Fruit fly (Drosophila melanogaster) whole organism, embryonic: Measurements from ENCODE around the gene CG13837.

Source experiments
- Antp ChIP-seq: fragments of 200-800 bp; sonication (Bioruptor generic); optimal IDR thresholded peaks from 3 replicates; lab custom pipeline; 2016; ENCODE audit warnings: missing biosample characterization, missing genetic modification characterization
- BEAF-32 ChIP-seq: fragments of 200-800 bp; sonication (Bioruptor generic); optimal IDR thresholded peaks from 3 replicates; lab custom pipeline; 2017; ENCODE audit warnings: missing biosample characterization, missing genetic modification characterization, mild to moderate bottlenecking, moderate library complexity, missing genetic modification reagents
- Bdp1 ChIP-seq: fragments of 200-800 bp; sonication (Bioruptor generic); optimal IDR thresholded peaks from 3 replicates; lab custom pipeline; 2016; ENCODE audit warnings: missing biosample characterization, missing genetic modification characterization
- CG10321 ChIP-seq: fragments of 200-800 bp; sonication (Bioruptor generic); IDR thresholded peaks from 2 replicates; pipeline ENCODE4 v1.3.6; 2022; ENCODE audit warnings: missing biosample characterization, missing genetic modification characterization
- CG10959 ChIP-seq: fragments of 200-800 bp; sonication (Bioruptor generic); IDR thresholded peaks from 2 replicates; pipeline ENCODE4 v1.3.6; 2022; ENCODE audit warnings: missing biosample characterization, missing genetic modification characterization
- CG11560 ChIP-seq: fragments of 200-800 bp; sonication (Bioruptor generic); IDR thresholded peaks from 3 replicates; pipeline ENCODE4 v1.3.6; 2022; ENCODE audit warnings: missing biosample characterization, missing genetic modification characterization
- CG12071 ChIP-seq: fragments of 200-800 bp; sonication (Bioruptor generic); optimal IDR thresholded peaks from 3 replicates; lab custom pipeline; 2018; ENCODE audit warnings: missing biosample characterization, mild to moderate bottlenecking, missing genetic modification characterization
- CG12299 ChIP-seq: fragments of 200-800 bp; sonication (Bioruptor generic); optimal IDR thresholded peaks from 2 replicates; lab custom pipeline; 2018; ENCODE audit warnings: missing biosample characterization, mild to moderate bottlenecking, missing genetic modification characterization
- CG1233 ChIP-seq: fragments of 200-800 bp; sonication (Bioruptor generic); optimal IDR thresholded peaks from 4 replicates; lab custom pipeline; 2018; ENCODE audit warnings: missing biosample characterization, mild to moderate bottlenecking, missing genetic modification characterization
- CG13624 ChIP-seq: fragments of 200-800 bp; sonication (Bioruptor generic); optimal IDR thresholded peaks from 2 replicates; lab custom pipeline; 2016; ENCODE audit warnings: missing biosample characterization, missing genetic modification characterization
- CG15073 ChIP-seq: fragments of 200-800 bp; sonication (Bioruptor generic); optimal IDR thresholded peaks from 2 replicates; lab custom pipeline; 2016; ENCODE audit warnings: missing biosample characterization, missing genetic modification characterization
- CG2199 ChIP-seq: fragments of 200-800 bp; sonication (Bioruptor generic); IDR thresholded peaks from 3 replicates; pipeline ENCODE4 v1.3.6; 2022; ENCODE audit warnings: missing biosample characterization, missing genetic modification characterization
- CG31224 ChIP-seq: fragments of 200-800 bp; sonication (Bioruptor generic); IDR thresholded peaks from 2 replicates; pipeline ENCODE4 v1.3.6; 2022; ENCODE audit warnings: missing biosample characterization, missing genetic modification characterization
- CG34224 ChIP-seq: fragments of 200-800 bp; sonication (Bioruptor generic); IDR thresholded peaks from 3 replicates; pipeline ENCODE4 v1.3.6; 2022; ENCODE audit warnings: missing biosample characterization, missing genetic modification characterization; ENCODE audit not compliant: partially characterized antibody
- CG3838 ChIP-seq: fragments of 200-800 bp; sonication (Bioruptor generic); optimal IDR thresholded peaks from 3 replicates; lab custom pipeline; 2016; ENCODE audit warnings: missing biosample characterization, missing genetic modification characterization
- CG4707 ChIP-seq: fragments of 200-800 bp; sonication (Bioruptor generic); optimal IDR thresholded peaks from 2 replicates; lab custom pipeline; 2018; ENCODE audit warnings: missing biosample characterization, mild to moderate bottlenecking, missing genetic modification characterization, moderate library complexity
- CG6272 ChIP-seq: fragments of 200-800 bp; sonication (Bioruptor generic); IDR thresholded peaks from 2 replicates; pipeline ENCODE4 v1.3.6; 2022; ENCODE audit warnings: missing biosample characterization, missing genetic modification characterization
- CG6813 ChIP-seq: fragments of 200-800 bp; sonication (Bioruptor generic); optimal IDR thresholded peaks from 2 replicates; lab custom pipeline; 2017; ENCODE audit warnings: missing biosample characterization, missing genetic modification characterization, mild to moderate bottlenecking, moderate library complexity, missing genetic modification reagents
- CG7357 ChIP-seq: fragments of 200-800 bp; sonication (Bioruptor generic); IDR thresholded peaks from 3 replicates; pipeline ENCODE4 v1.3.6; 2022; ENCODE audit warnings: missing biosample characterization, missing genetic modification characterization
- CG7372 ChIP-seq: fragments of 200-800 bp; sonication (Bioruptor generic); IDR thresholded peaks from 2 replicates; pipeline ENCODE4 v1.3.6; 2022; ENCODE audit warnings: missing biosample characterization, missing genetic modification characterization
- CG7556 ChIP-seq: fragments of 200-800 bp; sonication (Bioruptor generic); optimal IDR thresholded peaks from 2 replicates; lab custom pipeline; 2017; ENCODE audit warnings: missing biosample characterization, mild to moderate bottlenecking, missing genetic modification characterization
- CG9797 ChIP-seq: fragments of 200-800 bp; sonication (Bioruptor generic); optimal IDR thresholded peaks from 3 replicates; lab custom pipeline; 2018; ENCODE audit warnings: missing biosample characterization, mild to moderate bottlenecking, missing genetic modification characterization
- Chrac-16 ChIP-seq: fragments of 200-800 bp; sonication (Bioruptor generic); optimal IDR thresholded peaks from 3 replicates; lab custom pipeline; 2016; ENCODE audit warnings: missing biosample characterization, missing genetic modification characterization
- CoRest ChIP-seq: fragments of 200-800 bp; sonication (Bioruptor generic); optimal IDR thresholded peaks from 3 replicates; lab custom pipeline; 2018; ENCODE audit warnings: missing biosample characterization, mild to moderate bottlenecking, missing genetic modification characterization, moderate library complexity
- CrebB ChIP-seq: fragments of 200-800 bp; sonication (Bioruptor generic); optimal IDR thresholded peaks from 3 replicates; lab custom pipeline; 2018; ENCODE audit warnings: missing biosample characterization, mild to moderate bottlenecking, missing genetic modification characterization
- Ets65A ChIP-seq: fragments of 200-800 bp; sonication (Bioruptor generic); peaks from one replicate; lab custom pipeline; 2016; ENCODE audit warnings: missing biosample characterization, missing genetic modification characterization
- Fer1 ChIP-seq: fragments of 200-800 bp; sonication (Bioruptor generic); optimal IDR thresholded peaks from 2 replicates; lab custom pipeline; 2017; ENCODE audit warnings: missing biosample characterization, mild to moderate bottlenecking, missing genetic modification characterization
- Gug ChIP-seq: fragments of 200-800 bp; sonication (Bioruptor generic); IDR thresholded peaks from 4 replicates; pipeline ENCODE4 v1.3.6; 2022; ENCODE audit warnings: missing biosample characterization, missing genetic modification characterization
- H15 ChIP-seq: fragments of 200-800 bp; sonication (Bioruptor generic); IDR thresholded peaks from 3 replicates; pipeline ENCODE4 v1.3.6; 2022; ENCODE audit warnings: missing biosample characterization, missing genetic modification characterization
- Ptx1 ChIP-seq: fragments of 200-800 bp; sonication (Bioruptor generic); IDR thresholded peaks from 2 replicates; pipeline ENCODE4 v1.3.6; 2022; ENCODE audit warnings: missing biosample characterization, missing genetic modification characterization
- Sox100B ChIP-seq: fragments of 200-800 bp; sonication (Bioruptor generic); optimal IDR thresholded peaks from 3 replicates; lab custom pipeline; 2018; ENCODE audit warnings: missing biosample characterization, mild to moderate bottlenecking, missing genetic modification characterization
- btn ChIP-seq: fragments of 200-800 bp; sonication (Bioruptor generic); optimal IDR thresholded peaks from 2 replicates; lab custom pipeline; 2016; ENCODE audit warnings: missing biosample characterization, missing genetic modification characterization
- ci ChIP-seq: fragments of 200-800 bp; sonication (Bioruptor generic); IDR thresholded peaks from 3 replicates; pipeline ENCODE4 v1.3.6; 2022; ENCODE audit warnings: missing biosample characterization, missing genetic modification characterization
- croc ChIP-seq: fragments of 200-800 bp; sonication (Bioruptor generic); conservative IDR thresholded peaks from 3 replicates; pipeline ENCODE4 v1.3.6; 2022; ENCODE audit warnings: missing biosample characterization, missing genetic modification characterization
- crp ChIP-seq, 2 experiments: fragments of 200-800 bp; sonication (Bioruptor generic); optimal IDR thresholded peaks; 2 replicates in 1 of 2; 3 replicates in 1 of 2; lab custom pipeline; 2017; ENCODE audit warnings: missing biosample characterization in 2 of 2, missing genetic modification characterization in 2 of 2, mild to moderate bottlenecking in 1 of 2, moderate library complexity in 1 of 2
- dan ChIP-seq: fragments of 200-800 bp; sonication (Bioruptor generic); IDR thresholded peaks from 2 replicates; pipeline ENCODE4 v1.3.6; 2022; ENCODE audit warnings: missing biosample characterization, missing genetic modification characterization
- dimm ChIP-seq: fragments of 200-800 bp; sonication (Bioruptor generic); IDR thresholded peaks from 2 replicates; pipeline ENCODE4 v1.3.6; 2022; ENCODE audit warnings: missing biosample characterization, missing genetic modification characterization
- exex ChIP-seq: fragments of 200-800 bp; sonication (Bioruptor generic); optimal IDR thresholded peaks from 4 replicates; lab custom pipeline; 2018; ENCODE audit warnings: missing biosample characterization, mild to moderate bottlenecking, missing genetic modification characterization, moderate library complexity
- fd3F ChIP-seq: fragments of 200-800 bp; sonication (Bioruptor generic); optimal IDR thresholded peaks from 2 replicates; lab custom pipeline; 2018; ENCODE audit warnings: missing biosample characterization, mild to moderate bottlenecking, missing genetic modification characterization, moderate library complexity
- fd96Cb ChIP-seq: fragments of 200-800 bp; sonication (Bioruptor generic); optimal IDR thresholded peaks from 2 replicates; lab custom pipeline; 2018; ENCODE audit warnings: missing biosample characterization, mild to moderate bottlenecking, missing genetic modification characterization, moderate library complexity
- gt ChIP-seq: fragments of 200-800 bp; sonication (Bioruptor generic); IDR thresholded peaks from 2 replicates; pipeline ENCODE4 v1.3.6; 2022; ENCODE audit warnings: missing biosample characterization, missing genetic modification characterization
- her ChIP-seq: fragments of 200-800 bp; sonication (Bioruptor generic); optimal IDR thresholded peaks from 2 replicates; lab custom pipeline; 2016; ENCODE audit warnings: missing biosample characterization, missing genetic modification characterization
- knrl ChIP-seq: fragments of 200-800 bp; sonication (Bioruptor generic); IDR thresholded peaks from 3 replicates; pipeline ENCODE4 v1.3.6; 2022; ENCODE audit warnings: missing biosample characterization, missing genetic modification characterization; ENCODE audit not compliant: partially characterized antibody
- p53 ChIP-seq: fragments of 200-800 bp; sonication (Bioruptor generic); optimal IDR thresholded peaks from 2 replicates; lab custom pipeline; 2016; ENCODE audit warnings: missing biosample characterization, missing genetic modification characterization
- pho ChIP-seq: fragments of 200-800 bp; sonication (Bioruptor generic); optimal IDR thresholded peaks from 2 replicates; lab custom pipeline; 2016; ENCODE audit warnings: missing biosample characterization, missing genetic modification characterization
- pum ChIP-seq: fragments of 200-800 bp; sonication (Bioruptor generic); optimal IDR thresholded peaks from 2 replicates; lab custom pipeline; 2016; ENCODE audit warnings: missing biosample characterization, missing genetic modification characterization
- run ChIP-seq: fragments of 200-800 bp; sonication (Bioruptor generic); optimal IDR thresholded peaks from 3 replicates; lab custom pipeline; 2018; ENCODE audit warnings: missing biosample characterization, mild to moderate bottlenecking, missing genetic modification characterization
- salm ChIP-seq: fragments of 200-800 bp; sonication (Bioruptor generic); optimal IDR thresholded peaks from 2 replicates; lab custom pipeline; 2018; ENCODE audit warnings: missing biosample characterization, mild to moderate bottlenecking, missing genetic modification characterization
- sc ChIP-seq, 3 experiments: fragments of >200 bp in 2 of 3; fragments of 200-800 bp in 1 of 3; sonication (Bioruptor generic) in 1 of 3; optimal IDR thresholded peaks; 2 replicates in 2 of 3; 3 replicates in 1 of 3; lab custom pipeline; 2017; ENCODE audit warnings: mild to moderate bottlenecking in 1 of 3, missing biosample characterization in 1 of 3, missing genetic modification characterization in 1 of 3, missing genetic modification reagents in 1 of 3
- sim ChIP-seq: fragments of 200-800 bp; sonication (Bioruptor generic); IDR thresholded peaks from 2 replicates; pipeline ENCODE4 v1.3.6; 2022; ENCODE audit warnings: missing biosample characterization, missing genetic modification characterization
- sna ChIP-seq: fragments of 200-800 bp; sonication (Bioruptor generic); IDR thresholded peaks from 2 replicates; pipeline ENCODE4 v1.3.6; 2022; ENCODE audit warnings: missing biosample characterization, missing genetic modification characterization; ENCODE audit not compliant: partially characterized antibody

Gene CG13837

dm6 chr3R:23046529-23046943 lies 2.7 kb downstream of the CG13837 start (continued):
- TF ChIP-seq Antp (GFP tag; lab: Kevin White, UChicago) (peak; percentile 52), CG31224 (GFP tag; lab: Robert Waterston, UW) (peak; percentile 42; the same call in 1 of the 2 replicates), gt (GFP tag; lab: Robert Waterston, UW) (no peak), sim (no peak), dimm (no peak), CG7357 (0 out of 3 replicates have a peak, but pooled peaks have one; percentile 47), btn (GFP tag; lab: Kevin White, UChicago) (no peak), Ets65A (GFP tag; lab: Kevin White, UChicago) (peak; percentile 90), CG13624 (GFP tag; lab: Kevin White, UChicago) (peak; percentile 35), CG15073 (GFP tag; lab: Kevin White, UChicago) (no peak), Fer1 (GFP tag; lab: Kevin White, UChicago) (no peak), CrebB (tag; lab: Kevin White, UChicago) (no peak), CG4707 (GFP tag; lab: Kevin White, UChicago) (no peak), dan (GFP tag; lab: Robert Waterston, UW) (no peak), CoRest (tag; lab: Kevin White, UChicago) (peak; percentile 40), CG7556 (GFP tag; lab: Kevin White, UChicago) (no peak), CG1233 (GFP tag; lab: Kevin White, UChicago) (peak; percentile 22), pho (GFP tag; lab: Kevin White, UChicago) (peak; percentile 47), p53 (GFP tag; lab: Kevin White, UChicago) (no peak), H15 (0 out of 3 replicates have a peak, but pooled peaks have one; percentile 26), sna (GFP tag; lab: Robert Waterston, UW) (no peak), Sox100B (GFP tag; lab: Kevin White, UChicago) (no peak), BEAF-32 (GFP tag; lab: Kevin White, UChicago) (no peak), Ptx1 (GFP tag; lab: Robert Waterston, UW) (peak; percentile 60), CG6272 (GFP tag; lab: Robert Waterston, UW) (no peak), sc (optimal IDR thresholded peaks at IDR 0.05; lab: Kevin White, UChicago) (no peak), sc (GFP tag; optimal IDR thresholded peaks at IDR 0.05; lab: Kevin White, UChicago) (no peak), knrl (GFP tag; lab: Robert Waterston, UW) (no peak), CG12071 (GFP tag; lab: Kevin White, UChicago) (peak; percentile 6), CG6813 (GFP tag; lab: Kevin White, UChicago) (no peak), fd3F (GFP tag; lab: Kevin White, UChicago) (peak; percentile 41), her (peak; percentile 22), CG10959 (GFP tag; lab: Robert Waterston, UW) (no peak), CG9797 (GFP tag; lab: Kevin White, UChicago) (no peak), Chrac-16 (no peak), ci (0 out of 3 replicates have a peak, but pooled peaks have one; percentile 39), exex (tag; lab: Kevin White, UChicago) (no peak), CG3838 (GFP tag; lab: Kevin White, UChicago) (no peak), CG12299 (tag; lab: Kevin White, UChicago) (no peak), crp (GFP tag; optimal IDR thresholded peaks at IDR 0.05; lab: Kevin White, UChicago) (no peak), croc (no peak), Bdp1 (no peak), CG10321 (GFP tag; lab: Robert Waterston, UW) (no peak), Gug (peak; percentile 61; the same call in 2 of the 4 replicates), CG2199 (GFP tag; lab: Robert Waterston, UW) (no peak), CG11560 (tag; lab: Robert Waterston, UW) (no peak), CG34224 (no peak), salm (no peak), run (tag; lab: Kevin White, UChicago) (no peak), fd96Cb (tag; lab: Kevin White, UChicago) (no peak), CG7372 (GFP tag; lab: Robert Waterston, UW) (peak; percentile 26; the same call in 1 of the 2 replicates), pum (GFP tag; lab: Kevin White, UChicago) (no peak)
